Worm (Caenorhabditis elegans) whole organism, L2 larva: ENCODE measurements around the gene srj-26.

Experiments
- aly-2 ChIP-seq: fragments of 150-350 bp; optimal IDR thresholded peaks from 2 replicates; lab custom pipeline; 2014; ENCODE audit warnings: missing biosample characterization, missing genetic modification characterization
- ama-1 ChIP-seq: fragments of 150-350 bp; optimal IDR thresholded peaks from 2 replicates; lab custom pipeline; 2018; ENCODE audit warnings: inconsistent platforms
- egl-27 ChIP-seq: sonication (generic microtip); optimal IDR thresholded peaks from 3 replicates; lab custom pipeline; 2017; ENCODE audit warnings: missing biosample characterization, missing genetic modification reagents, missing genetic modification characterization
- elt-1 ChIP-seq: fragments of 150-350 bp; optimal IDR thresholded peaks from 2 replicates; lab custom pipeline; 2014; ENCODE audit warnings: missing biosample characterization, missing genetic modification characterization
- lin-13 ChIP-seq: fragments of 150-350 bp; optimal IDR thresholded peaks from 2 replicates; lab custom pipeline; 2014; ENCODE audit warnings: missing biosample characterization, missing genetic modification reagents, missing genetic modification characterization
- lsy-2 ChIP-seq, 2 experiments: fragments of 150-350 bp in 1 of 2; sonication (generic microtip) in 1 of 2; optimal IDR thresholded peaks; 2 replicates each; lab custom pipeline; 2014 to 2017; ENCODE audit warnings: missing biosample characterization in 2 of 2, missing genetic modification characterization in 2 of 2
- nhr-11 ChIP-seq: fragments of 150-350 bp; optimal IDR thresholded peaks from 2 replicates; lab custom pipeline; 2014; ENCODE audit warnings: missing biosample characterization, missing genetic modification characterization
- nhr-25 ChIP-seq: fragments of 150-350 bp; sonication (generic microtip); optimal IDR thresholded peaks from 3 replicates; lab custom pipeline; 2014; ENCODE audit warnings: missing biosample characterization, missing genetic modification characterization
- snpc-4 ChIP-seq: fragments of 150-350 bp; optimal IDR thresholded peaks from 2 replicates; lab custom pipeline; 2014; ENCODE audit warnings: missing biosample characterization, missing genetic modification characterization
- unc-62 ChIP-seq: fragments of 150-350 bp; optimal IDR thresholded peaks from 2 replicates; lab custom pipeline; 2014; ENCODE audit warnings: missing biosample characterization, missing genetic modification reagents, missing genetic modification characterization
- zag-1 ChIP-seq: fragments of 150-350 bp; optimal IDR thresholded peaks from 2 replicates; lab custom pipeline; 2014; ENCODE audit warnings: missing biosample characterization, missing genetic modification characterization
- ztf-4 ChIP-seq: fragments of 150-350 bp; optimal IDR thresholded peaks from 2 replicates; lab custom pipeline; 2014; ENCODE audit warnings: missing biosample characterization, missing genetic modification characterization

DNA sequence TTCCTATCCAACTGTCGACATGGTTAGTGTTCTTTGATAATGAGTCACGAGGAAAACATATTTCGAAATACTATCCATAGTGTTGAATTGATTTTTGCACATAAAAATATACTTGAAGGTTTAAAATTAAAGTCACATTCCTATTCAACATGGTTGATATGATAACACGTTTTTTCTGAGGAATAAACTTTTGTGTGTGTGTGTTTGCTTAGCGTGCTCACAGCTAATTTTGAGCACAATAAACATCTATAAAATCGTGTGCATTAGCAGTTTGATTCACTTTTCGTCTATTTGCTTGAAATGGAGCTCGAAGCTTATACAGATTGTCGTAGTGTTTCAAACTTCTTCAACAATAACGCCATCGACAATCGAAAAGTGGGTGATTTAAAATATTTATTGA lies 35.7 kb downstream of the srj-26 start, which contains the start of gene ZK228.10:
- TF ChIP-seq snpc-4 (tag; lab: Kevin White, UChicago) (no peak), lsy-2 (tag; optimal IDR thresholded peaks at IDR 0.05; lab: Kevin White, UChicago) (no peak), nhr-25 (tag; lab: Kevin White, UChicago) (no peak), elt-1 (tag; lab: Kevin White, UChicago) (no peak), ama-1 (no peak), lin-13 (GFP tag; lab: Kevin White, UChicago) (no peak), zag-1 (tag; lab: Kevin White, UChicago) (no peak), egl-27 (tag; lab: Kevin White, UChicago) (no peak), ztf-4 (tag; lab: Kevin White, UChicago) (no peak), aly-2 (no peak), nhr-11 (no peak), unc-62 (GFP tag; lab: Kevin White, UChicago) (no peak)
